Worm (Caenorhabditis elegans) whole organism, young adult: ENCODE measurements around the gene ZK721.3.
A peak's percentile ranks its signal among the peaks of the same experiment; 100 is the strongest.

ENCODE experiments used
- B0035.1 ChIP-seq: sonication (generic microtip); optimal IDR thresholded peaks from 2 replicates; lab custom pipeline; 2016; ENCODE audit warnings: missing genetic modification characterization, mild to moderate bottlenecking, missing compliant biosample characterization, missing genotype, missing genetic modification reagents
- D2030.7 ChIP-seq: fragments of 200-800 bp; sonication (Bioruptor generic); IDR thresholded peaks from 2 replicates; pipeline ENCODE4 v1.3.6; 2022; ENCODE audit warnings: missing genetic modification reagents, missing genetic modification characterization, missing compliant biosample characterization
- F22D6.2 ChIP-seq: sonication (generic microtip); optimal IDR thresholded peaks from 2 replicates; lab custom pipeline; 2016; ENCODE audit warnings: mild to moderate bottlenecking, missing genetic modification characterization, missing compliant biosample characterization
- F33H1.4 ChIP-seq: fragments of 200-800 bp; sonication (Bioruptor generic); IDR thresholded peaks from 2 replicates; pipeline ENCODE4 v1.3.6; 2022; ENCODE audit warnings: missing genetic modification reagents, missing genetic modification characterization, missing compliant biosample characterization
- F37B4.10 ChIP-seq: fragments of 200-800 bp; sonication (Bioruptor generic); IDR thresholded peaks from 2 replicates; pipeline ENCODE4 v1.3.6; 2022; ENCODE audit warnings: missing genetic modification characterization, missing compliant biosample characterization
- F49E8.2 ChIP-seq: sonication (generic microtip); optimal IDR thresholded peaks from 3 replicates; lab custom pipeline; 2017; ENCODE audit warnings: missing genetic modification characterization, mild to moderate bottlenecking, missing compliant biosample characterization, antibody characterized with exemption, moderate library complexity; ENCODE audit not compliant: insufficient read depth
- K11D2.4 ChIP-seq: fragments of 200-800 bp; sonication (Bioruptor generic); IDR thresholded peaks from 2 replicates; pipeline ENCODE4 v1.3.6; 2022; ENCODE audit warnings: missing genetic modification reagents, missing genetic modification characterization, missing compliant biosample characterization
- T26A5.8 ChIP-seq: sonication (generic microtip); optimal IDR thresholded peaks from 2 replicates; lab custom pipeline; 2016; ENCODE audit warnings: missing genetic modification characterization, missing compliant biosample characterization
- Y67H2A.10 ChIP-seq: fragments of 200-800 bp; sonication (Bioruptor generic); conservative IDR thresholded peaks from 2 replicates; pipeline ENCODE4 v1.3.6; 2022; ENCODE audit warnings: missing genetic modification reagents, missing genetic modification characterization, missing compliant biosample characterization
- ZK185.1 ChIP-seq: sonication (generic microtip); optimal IDR thresholded peaks from 2 replicates; lab custom pipeline; 2016; ENCODE audit warnings: mild to moderate bottlenecking, missing genetic modification characterization, missing compliant biosample characterization; ENCODE audit not compliant: poor library complexity, severe bottlenecking
- aptf-3 ChIP-seq: fragments of 200-800 bp; sonication (Bioruptor generic); IDR thresholded peaks from 2 replicates; pipeline ENCODE4 v1.3.6; 2022; ENCODE audit warnings: missing genetic modification characterization, missing compliant biosample characterization
- athp-1 ChIP-seq: sonication (generic microtip); optimal IDR thresholded peaks from 2 replicates; lab custom pipeline; 2017; ENCODE audit warnings: mild to moderate bottlenecking, missing genetic modification characterization, missing compliant biosample characterization
- attf-3 ChIP-seq: fragments of 200-800 bp; sonication (Bioruptor generic); conservative IDR thresholded peaks from 2 replicates; pipeline ENCODE4 v1.3.6; 2022; ENCODE audit warnings: missing genetic modification reagents, missing genetic modification characterization, missing compliant biosample characterization
- attf-6 ChIP-seq: fragments of 200-800 bp; sonication (Bioruptor generic); IDR thresholded peaks from 2 replicates; pipeline ENCODE4 v1.3.6; 2022; ENCODE audit warnings: missing genetic modification reagents, missing genetic modification characterization, missing compliant biosample characterization
- bed-1 ChIP-seq: fragments of 200-800 bp; sonication (Bioruptor generic); IDR thresholded peaks from 2 replicates; pipeline ENCODE4 v1.3.6; 2022; ENCODE audit warnings: missing genetic modification reagents, missing genetic modification characterization, missing compliant biosample characterization
- ceh-40 ChIP-seq: fragments of 200-800 bp; sonication (Bioruptor generic); IDR thresholded peaks from 2 replicates; pipeline ENCODE4 v1.3.6; 2022; ENCODE audit warnings: missing genetic modification characterization, missing compliant biosample characterization
- ceh-91 ChIP-seq: fragments of 200-800 bp; sonication (Bioruptor generic); IDR thresholded peaks from 2 replicates; pipeline ENCODE4 v1.3.6; 2022; ENCODE audit warnings: missing genetic modification reagents, missing genetic modification characterization, missing compliant biosample characterization
- die-1 ChIP-seq: sonication (generic microtip); optimal IDR thresholded peaks from 2 replicates; lab custom pipeline; 2016; ENCODE audit warnings: missing genotype, mild to moderate bottlenecking, missing genetic modification characterization, missing compliant biosample characterization
- dpff-1 ChIP-seq: sonication (generic microtip); optimal IDR thresholded peaks from 2 replicates; lab custom pipeline; 2017; ENCODE audit warnings: mild to moderate bottlenecking, missing genetic modification characterization, missing compliant biosample characterization
- dpl-1 ChIP-seq: fragments of 150-350 bp; optimal IDR thresholded peaks from 2 replicates; lab custom pipeline; 2014; ENCODE audit warnings: missing biosample characterization, missing genetic modification reagents, missing genetic modification characterization
- efl-1 ChIP-seq: fragments of 150-350 bp; optimal IDR thresholded peaks from 2 replicates; lab custom pipeline; 2014; ENCODE audit warnings: missing biosample characterization, missing genetic modification reagents, missing genetic modification characterization
- egl-18 ChIP-seq: fragments of 200-800 bp; sonication (Bioruptor generic); IDR thresholded peaks from 2 replicates; pipeline ENCODE4 v1.3.6; 2022; ENCODE audit warnings: missing genetic modification reagents, missing genetic modification characterization, missing compliant biosample characterization
- ekl-4 ChIP-seq: fragments of 200-800 bp; sonication (Bioruptor generic); IDR thresholded peaks from 2 replicates; pipeline ENCODE4 v1.3.6; 2022; ENCODE audit warnings: missing genetic modification reagents, missing genetic modification characterization, missing compliant biosample characterization
- gei-17 ChIP-seq: fragments of 200-800 bp; sonication (Bioruptor generic); optimal IDR thresholded peaks from 2 replicates; lab custom pipeline; 2018; ENCODE audit warnings: mild to moderate bottlenecking, missing genetic modification characterization, missing compliant biosample characterization
- him-1 ChIP-seq: sonication (generic microtip); optimal IDR thresholded peaks from 2 replicates; lab custom pipeline; 2016; ENCODE audit warnings: missing genotype, missing genetic modification reagents, missing genetic modification characterization, missing compliant biosample characterization
- lag-1 ChIP-seq: fragments of 200-800 bp; sonication (Bioruptor generic); IDR thresholded peaks from 2 replicates; pipeline ENCODE4 v1.3.6; 2022; ENCODE audit warnings: missing genetic modification reagents, missing genetic modification characterization, missing compliant biosample characterization
- lin-54 ChIP-seq: fragments of 200-800 bp; sonication (Bioruptor generic); optimal IDR thresholded peaks from 2 replicates; lab custom pipeline; 2018; ENCODE audit warnings: mild to moderate bottlenecking, missing genetic modification characterization, missing compliant biosample characterization
- lsy-27 ChIP-seq: sonication (generic microtip); optimal IDR thresholded peaks from 2 replicates; lab custom pipeline; 2017; ENCODE audit warnings: missing genetic modification characterization, mild to moderate bottlenecking, missing compliant biosample characterization, antibody characterized with exemption, missing genotype, borderline replicate concordance; ENCODE audit not compliant: insufficient read depth
- madf-6 ChIP-seq: fragments of 200-800 bp; sonication (Bioruptor generic); IDR thresholded peaks from 2 replicates; pipeline ENCODE4 v1.3.6; 2022; ENCODE audit warnings: missing genetic modification reagents, missing genetic modification characterization, missing compliant biosample characterization
- madf-8 ChIP-seq: fragments of 200-800 bp; sonication (Bioruptor generic); conservative IDR thresholded peaks from 2 replicates; pipeline ENCODE4 v1.3.6; 2022; ENCODE audit warnings: missing genetic modification reagents, missing genetic modification characterization, missing compliant biosample characterization
- mcd-1 ChIP-seq: fragments of 200-800 bp; sonication (Bioruptor generic); IDR thresholded peaks from 2 replicates; pipeline ENCODE4 v1.3.6; 2022; ENCODE audit warnings: missing genetic modification reagents, missing genetic modification characterization, missing compliant biosample characterization
- mxl-1 ChIP-seq: sonication (generic microtip); optimal IDR thresholded peaks from 2 replicates; lab custom pipeline; 2016; ENCODE audit warnings: missing genetic modification characterization, missing compliant biosample characterization
- nfya-1 ChIP-seq: sonication (generic microtip); optimal IDR thresholded peaks from 2 replicates; lab custom pipeline; 2017; ENCODE audit warnings: antibody characterized with exemption, missing compliant biosample characterization, missing genetic modification characterization, borderline replicate concordance; ENCODE audit not compliant: insufficient read depth
- nhr-120 ChIP-seq: fragments of 200-800 bp; sonication (Bioruptor generic); IDR thresholded peaks from 2 replicates; pipeline ENCODE4 v1.3.6; 2022; ENCODE audit warnings: missing genetic modification characterization, missing compliant biosample characterization
- nhr-90 ChIP-seq: sonication (generic microtip); optimal IDR thresholded peaks from 2 replicates; lab custom pipeline; 2016; ENCODE audit warnings: missing genotype, mild to moderate bottlenecking, missing genetic modification characterization, missing compliant biosample characterization
- pbrm-1 ChIP-seq: fragments of 200-800 bp; sonication (Bioruptor generic); IDR thresholded peaks from 2 replicates; pipeline ENCODE4 v1.3.6; 2022; ENCODE audit warnings: missing genetic modification reagents, missing genetic modification characterization, missing compliant biosample characterization
- repo-1 ChIP-seq: sonication (generic microtip); optimal IDR thresholded peaks from 2 replicates; lab custom pipeline; 2017; ENCODE audit warnings: mild to moderate bottlenecking, missing genetic modification characterization, missing compliant biosample characterization
- rpc-1 ChIP-seq, 2 experiments: fragments of 150-350 bp in 1 of 2; sonication (generic microtip) in 1 of 2; optimal IDR thresholded peaks; 2 replicates each; lab custom pipeline; 2014 to 2018; ENCODE audit warnings: missing biosample characterization in 1 of 2, missing genetic modification characterization in 1 of 2, missing genetic modification reagents in 1 of 2, missing genotype in 1 of 2
- sdz-38 ChIP-seq: sonication (generic microtip); optimal IDR thresholded peaks from 2 replicates; lab custom pipeline; 2016; ENCODE audit warnings: missing genotype, missing genetic modification characterization, missing compliant biosample characterization
- sea-2 ChIP-seq: fragments of 200-800 bp; sonication (Bioruptor generic); IDR thresholded peaks from 2 replicates; pipeline ENCODE4 v1.3.6; 2022; ENCODE audit warnings: missing genetic modification characterization, missing compliant biosample characterization
- snpc-3.4 ChIP-seq: sonication (generic microtip); optimal IDR thresholded peaks from 2 replicates; lab custom pipeline; 2017; ENCODE audit warnings: missing genetic modification characterization, mild to moderate bottlenecking, missing compliant biosample characterization, antibody characterized with exemption, moderate library complexity, missing genotype, missing genetic modification reagents
- sptf-2 ChIP-seq: fragments of 200-800 bp; sonication (Bioruptor generic); optimal IDR thresholded peaks from 2 replicates; lab custom pipeline; 2018; ENCODE audit warnings: mild to moderate bottlenecking, missing genetic modification characterization, missing compliant biosample characterization
- tbx-9 ChIP-seq: sonication (generic microtip); optimal IDR thresholded peaks from 2 replicates; lab custom pipeline; 2016; ENCODE audit warnings: borderline replicate concordance, missing genetic modification characterization, inconsistent platforms, missing compliant biosample characterization
- tlf-1 ChIP-seq: fragments of 200-800 bp; sonication (Bioruptor generic); optimal IDR thresholded peaks from 2 replicates; lab custom pipeline; 2018; ENCODE audit warnings: mild to moderate bottlenecking, missing genetic modification characterization, missing compliant biosample characterization
- zim-3 ChIP-seq: sonication (generic microtip); optimal IDR thresholded peaks from 2 replicates; lab custom pipeline; 2017; ENCODE audit warnings: mild to moderate bottlenecking, missing genetic modification characterization, moderate library complexity, missing compliant biosample characterization
- ztf-25 ChIP-seq: fragments of 200-800 bp; sonication (Bioruptor generic); IDR thresholded peaks from 2 replicates; pipeline ENCODE4 v1.3.6; 2022; ENCODE audit warnings: missing genetic modification reagents, missing genetic modification characterization, missing compliant biosample characterization
- ztf-26 ChIP-seq: sonication (generic microtip); optimal IDR thresholded peaks from 2 replicates; lab custom pipeline; 2017; ENCODE audit warnings: missing genetic modification characterization, missing compliant biosample characterization
- ztf-28 ChIP-seq: fragments of 200-800 bp; sonication (Bioruptor generic); IDR thresholded peaks from 2 replicates; pipeline ENCODE4 v1.3.6; 2022; ENCODE audit warnings: missing genetic modification reagents, missing genetic modification characterization, missing compliant biosample characterization
- ztf-3 ChIP-seq: fragments of 200-800 bp; sonication (Bioruptor generic); optimal IDR thresholded peaks from 2 replicates; lab custom pipeline; 2018; ENCODE audit warnings: mild to moderate bottlenecking, missing genetic modification characterization, missing compliant biosample characterization

ZK721.3 gene

ce11 chrX:8817929-8818328 lies 33.6 kb downstream of the ZK721.3 start (continued):
- TF ChIP-seq aptf-3 (GFP tag; lab: Robert Waterston, UW) = no peak
- TF ChIP-seq ztf-3 = no peak
- TF ChIP-seq sdz-38 (tag; lab: Kevin White, UChicago) = no peak
- TF ChIP-seq ztf-28 (GFP tag; lab: Robert Waterston, UW) = no peak
- no peak for TF ChIP-seq ceh-91
- no peak for TF ChIP-seq egl-18 (GFP tag; lab: Robert Waterston, UW)
- no peak for TF ChIP-seq Y67H2A.10 (GFP tag; lab: Robert Waterston, UW)
- TF ChIP-seq him-1 (tag; lab: Kevin White, UChicago) = no peak
- no peak for TF ChIP-seq athp-1 (tag; lab: Kevin White, UChicago)
- peak; percentile 1 for TF ChIP-seq lin-54
- TF ChIP-seq rpc-1 (optimal IDR thresholded peaks at IDR 0.05; lab: Kevin White, UChicago) = peak; percentile 57
- TF ChIP-seq rpc-1 (tag; optimal IDR thresholded peaks at IDR 0.05; lab: Kevin White, UChicago) = peak; percentile 69
- TF ChIP-seq ZK185.1 (tag; lab: Kevin White, UChicago) = peak; percentile 42
- no peak for TF ChIP-seq F49E8.2 (tag; lab: Kevin White, UChicago)
- TF ChIP-seq snpc-3.4 (tag; lab: Kevin White, UChicago) = peak; percentile 29
- TF ChIP-seq zim-3 (tag; lab: Kevin White, UChicago) = no peak
- no peak for TF ChIP-seq lsy-27 (tag; lab: Kevin White, UChicago)
- no peak for TF ChIP-seq nfya-1
- no peak; the same call in 1 of the 2 replicates for TF ChIP-seq attf-3 (GFP tag; lab: Robert Waterston, UW)
- no peak for TF ChIP-seq nhr-120 (GFP tag; lab: Robert Waterston, UW)
- TF ChIP-seq D2030.7 (GFP tag; lab: Robert Waterston, UW) = peak; percentile 31; the same call in 1 of the 2 replicates
- no peak for TF ChIP-seq madf-8 (GFP tag; lab: Robert Waterston, UW)
- no peak for TF ChIP-seq mcd-1 (GFP tag; lab: Robert Waterston, UW)
- no peak for TF ChIP-seq T26A5.8 (tag; lab: Kevin White, UChicago)
- TF ChIP-seq F37B4.10 (GFP tag; lab: Robert Waterston, UW) = no peak
- no peak for TF ChIP-seq gei-17
- no peak for TF ChIP-seq tbx-9 (tag; lab: Kevin White, UChicago)
- no peak for TF ChIP-seq K11D2.4 (GFP tag; lab: Robert Waterston, UW)
- no peak for TF ChIP-seq tlf-1
- no peak for TF ChIP-seq F22D6.2 (tag; lab: Kevin White, UChicago)
- no peak for TF ChIP-seq ztf-25 (GFP tag; lab: Robert Waterston, UW)
- no peak for TF ChIP-seq ekl-4 (GFP tag; lab: Robert Waterston, UW)
- TF ChIP-seq mxl-1 (tag; lab: Kevin White, UChicago) = no peak
- TF ChIP-seq F33H1.4 = no peak
- no peak for TF ChIP-seq efl-1 (GFP tag; lab: Kevin White, UChicago)
- TF ChIP-seq ztf-26 (tag; lab: Kevin White, UChicago) = no peak
- peak; percentile 32; the same call in 1 of the 2 replicates for TF ChIP-seq pbrm-1 (GFP tag; lab: Robert Waterston, UW)
- no peak for TF ChIP-seq sptf-2
- TF ChIP-seq ceh-40 = 0 out of 2 replicates have a peak, but pooled peaks have one; percentile 51
- TF ChIP-seq dpl-1 = no peak
- peak; percentile 32 for TF ChIP-seq die-1
- no peak for TF ChIP-seq repo-1
- TF ChIP-seq bed-1 = no peak
- TF ChIP-seq dpff-1 (tag; lab: Kevin White, UChicago) = no peak
- TF ChIP-seq nhr-90 (tag; lab: Kevin White, UChicago) = peak; percentile 22
- no peak for TF ChIP-seq madf-6 (GFP tag; lab: Robert Waterston, UW)
- no peak for TF ChIP-seq attf-6 (GFP tag; lab: Robert Waterston, UW)
- TF ChIP-seq lag-1 (GFP tag; lab: Robert Waterston, UW) = no peak
- no peak for TF ChIP-seq B0035.1
- no peak for TF ChIP-seq sea-2 (GFP tag; lab: Robert Waterston, UW)
